Worm (Caenorhabditis elegans): Measurements from ENCODE around the gene F55A11.4.

Gene F55A11.4

DNA sequence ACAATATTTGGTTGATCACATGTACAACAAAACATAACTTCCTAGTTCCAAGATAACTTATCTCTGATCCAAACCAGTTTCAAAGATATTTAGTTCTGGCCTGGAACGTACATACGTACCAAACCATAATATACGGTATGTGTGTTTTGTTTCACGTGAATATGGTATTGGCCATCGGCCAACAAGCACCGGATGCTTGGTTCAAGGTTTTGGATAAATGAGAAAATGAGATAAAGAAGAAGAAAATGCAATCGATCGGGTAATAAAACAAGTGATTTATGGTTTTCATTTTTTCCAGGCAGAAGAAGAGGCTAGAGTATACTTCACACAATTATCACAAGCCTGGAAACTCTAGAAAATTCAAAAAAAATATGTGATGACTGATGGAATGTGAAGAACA lies 25.1 kb downstream of the F55A11.4 start:
- TF ChIP-seq syd-9 (tag; optimal IDR thresholded peaks at IDR 0.05) (no peak), ceh-9 (tag; optimal IDR thresholded peaks at IDR 0.05) (no peak), nhr-11 (tag; optimal IDR thresholded peaks at IDR 0.05) (no peak), ahr-1 (tag; optimal IDR thresholded peaks at IDR 0.05) (no peak), zip-5 (tag; optimal IDR thresholded peaks at IDR 0.05) (no peak), T23F11.4 (GFP tag; optimal IDR thresholded peaks at IDR 0.05) (no peak), nhr-232 (tag; optimal IDR thresholded peaks at IDR 0.05) (no peak), ztf-16 (tag; optimal IDR thresholded peaks at IDR 0.05) (no peak), C08G9.2 (tag; optimal IDR thresholded peaks at IDR 0.05) (no peak), eyg-1 (tag; optimal IDR thresholded peaks at IDR 0.05) (no peak), odd-2 (tag; optimal IDR thresholded peaks at IDR 0.05) (no peak), pax-1 (tag; optimal IDR thresholded peaks at IDR 0.05) (no peak), sox-4 (tag; optimal IDR thresholded peaks at IDR 0.05) (no peak), pag-3 (tag; optimal IDR thresholded peaks at IDR 0.05; ENCODE audit: borderline replicate concordance) (no peak), nfya-1 (tag; optimal IDR thresholded peaks at IDR 0.05) (no peak)

DNA sequence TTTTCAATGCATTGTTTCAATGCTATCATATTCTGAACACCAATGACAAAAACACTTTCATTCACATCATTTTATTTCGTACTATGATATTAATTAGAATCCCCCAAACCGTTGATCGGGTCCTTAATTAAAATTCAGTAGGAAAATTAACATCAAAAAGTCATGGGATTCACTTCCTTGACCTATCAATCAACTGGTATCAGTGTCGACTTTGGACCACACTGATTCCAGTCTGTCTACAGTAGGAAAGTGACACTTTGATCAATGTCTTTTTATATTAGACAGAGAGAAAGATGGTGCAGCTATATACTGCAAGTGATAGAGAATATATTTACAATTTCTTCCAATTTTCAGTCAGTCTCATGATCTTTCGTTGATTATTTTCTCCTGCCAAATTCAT lies 26.1 kb downstream of the F55A11.4 start:
- no peak for TF ChIP-seq ref-2 (tag; optimal IDR thresholded peaks at IDR 0.05)
- no peak for TF ChIP-seq pat-9 (tag; optimal IDR thresholded peaks at IDR 0.05)
- TF ChIP-seq nhr-11 (tag; optimal IDR thresholded peaks at IDR 0.05) = no peak
- no peak for TF ChIP-seq elt-4 (tag; optimal IDR thresholded peaks at IDR 0.05)
- TF ChIP-seq unc-55 (GFP tag; optimal IDR thresholded peaks at IDR 0.05) = no peak
- no peak for TF ChIP-seq Y22D7AL.16 (tag; optimal IDR thresholded peaks at IDR 0.05)
- TF ChIP-seq sdc-2 (tag; optimal IDR thresholded peaks at IDR 0.05) = no peak
- no peak for TF ChIP-seq ahr-1 (tag; optimal IDR thresholded peaks at IDR 0.05)
- no peak for TF ChIP-seq unc-3 (GFP tag; conservative IDR thresholded peaks at IDR 0.05)
- no peak for TF ChIP-seq unc-3 (tag; optimal IDR thresholded peaks at IDR 0.05)
- no peak for TF ChIP-seq npax-4 (tag; optimal IDR thresholded peaks at IDR 0.05)
- TF ChIP-seq odd-2 (tag; optimal IDR thresholded peaks at IDR 0.05) = no peak
- no peak for TF ChIP-seq hlh-13 (GFP tag; optimal IDR thresholded peaks at IDR 0.05)
- no peak for TF ChIP-seq pros-1 (tag; optimal IDR thresholded peaks at IDR 0.05)
- no peak for TF ChIP-seq C38D4.7 (GFP tag; optimal IDR thresholded peaks at IDR 0.05)
- TF ChIP-seq hlh-8 (tag; optimal IDR thresholded peaks at IDR 0.05) = no peak
- TF ChIP-seq ceh-6 (GFP tag; optimal IDR thresholded peaks at IDR 0.05) = no peak
- TF ChIP-seq sox-4 (tag; optimal IDR thresholded peaks at IDR 0.05) = no peak

DNA sequence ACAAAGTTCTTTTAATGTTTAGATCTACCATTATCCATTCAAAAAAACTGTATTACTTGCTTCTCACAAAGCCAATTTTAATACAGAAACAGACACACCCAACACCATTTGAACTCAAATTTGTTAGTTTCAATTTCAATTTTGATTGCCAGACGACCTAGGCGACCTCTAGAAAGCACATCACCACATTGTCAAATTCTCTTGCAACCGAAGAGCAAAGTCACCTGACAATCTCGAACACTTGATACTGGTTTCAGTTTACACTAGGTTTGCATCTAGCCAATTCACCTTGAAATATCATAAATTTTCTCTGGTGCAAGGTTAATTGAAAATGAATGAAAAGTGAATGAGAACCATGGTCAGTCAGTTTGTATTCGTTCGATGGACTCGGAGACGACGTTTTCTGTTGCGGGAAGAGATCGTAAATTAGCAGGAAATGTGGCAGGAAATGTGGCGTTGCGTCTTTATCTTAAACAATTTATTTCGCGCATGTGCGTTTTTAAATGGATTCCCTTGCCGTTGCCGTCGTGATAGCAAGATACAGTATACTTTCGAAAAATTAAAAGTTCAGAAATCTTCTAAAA lies 27.1 kb downstream of the F55A11.4 start:
- no peak for TF ChIP-seq unc-55 (GFP tag; optimal IDR thresholded peaks at IDR 0.05)
- TF ChIP-seq fkh-6 (tag; optimal IDR thresholded peaks at IDR 0.05) = no peak
- no peak for TF ChIP-seq sox-2 (GFP tag; IDR thresholded peaks at IDR 0.05)
- TF ChIP-seq pag-3 (tag; optimal IDR thresholded peaks at IDR 0.05; ENCODE audit: borderline replicate concordance) = no peak
- TF ChIP-seq pat-9 (tag; optimal IDR thresholded peaks at IDR 0.05) = no peak
- no peak for TF ChIP-seq ceh-48 (tag; optimal IDR thresholded peaks at IDR 0.05)
- TF ChIP-seq ceh-34 (tag; optimal IDR thresholded peaks at IDR 0.05) = no peak
- TF ChIP-seq fax-1 (tag; optimal IDR thresholded peaks at IDR 0.05) = no peak
- TF ChIP-seq mec-3 (tag; optimal IDR thresholded peaks at IDR 0.05; ENCODE audit: borderline replicate concordance) = no peak
- TF ChIP-seq zip-5 (tag; optimal IDR thresholded peaks at IDR 0.05) = no peak
- no peak for TF ChIP-seq pha-4 (tag; optimal IDR thresholded peaks at IDR 0.05)
- TF ChIP-seq nfya-1 (tag; optimal IDR thresholded peaks at IDR 0.05) = no peak
- no peak for TF ChIP-seq gmeb-2 (tag; optimal IDR thresholded peaks at IDR 0.05)

- TF ChIP-seq sox-2 (GFP tag; IDR thresholded peaks at IDR 0.05) (no peak), nfya-1 (tag; optimal IDR thresholded peaks at IDR 0.05) (no peak), ttx-3 (tag; optimal IDR thresholded peaks at IDR 0.05) (no peak), pqm-1 (tag; optimal IDR thresholded peaks at IDR 0.05) (no peak), tbx-2 (tag; optimal IDR thresholded peaks at IDR 0.05) (no peak), hlh-30 (tag; optimal IDR thresholded peaks at IDR 0.05; ENCODE audit: insufficient read depth) (no peak), npax-4 (tag; optimal IDR thresholded peaks at IDR 0.05) (no peak), ceh-30 (tag; optimal IDR thresholded peaks at IDR 0.05) (no peak), sdc-2 (tag; optimal IDR thresholded peaks at IDR 0.05) (no peak), rnt-1 (tag; optimal IDR thresholded peaks at IDR 0.05) (no peak), ceh-48 (tag; optimal IDR thresholded peaks at IDR 0.05) (no peak), hlh-15 (tag; optimal IDR thresholded peaks at IDR 0.05) (no peak), hlh-8 (tag; optimal IDR thresholded peaks at IDR 0.05) (no peak), ceh-9 (tag; optimal IDR thresholded peaks at IDR 0.05) (no peak), ama-1 (optimal IDR thresholded peaks at IDR 0.05) (no peak), lin-11 (tag; optimal IDR thresholded peaks at IDR 0.05) (no peak)
Measured at ce11 chrV:11798320-11798719, 28.1 kb downstream of the F55A11.4 start.

All from whole organism, late embryonic.